Worm (Caenorhabditis elegans): ENCODE data around the gene dop-6.
"Not testable (repeated sequence)": the region's sequence is repeated elsewhere in the genome, so short reads cannot be mapped to it uniquely, and the experiment has no call there.

DNA sequence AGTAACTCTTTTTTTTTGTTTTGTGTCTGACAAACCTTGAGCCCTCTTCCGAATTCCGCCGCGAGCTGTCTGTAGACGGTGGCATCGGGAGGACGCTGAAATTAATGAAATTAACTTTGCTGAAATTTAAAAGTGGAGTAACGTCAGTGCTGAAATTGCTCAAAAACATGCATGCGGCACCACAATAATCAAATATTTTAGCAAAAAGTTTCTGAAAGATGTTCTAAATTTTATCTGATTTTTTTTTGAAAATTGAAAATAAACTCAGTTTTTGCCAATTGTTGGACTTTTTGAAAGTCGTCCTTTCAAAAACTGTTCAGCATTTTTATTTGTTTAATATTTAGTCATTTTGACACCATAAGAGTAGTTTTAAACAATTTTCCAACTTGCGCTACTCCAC is 15.3 kb downstream of the dop-6 start, which contains the start of gene cst-2:
- TF ChIP-seq unc-55 (GFP tag; optimal IDR thresholded peaks at IDR 0.05); pqm-1 (tag; optimal IDR thresholded peaks at IDR 0.05); rnt-1 (tag; optimal IDR thresholded peaks at IDR 0.05); ceh-18 (tag; optimal IDR thresholded peaks at IDR 0.05); K09A11.1 (tag; optimal IDR thresholded peaks at IDR 0.05; ENCODE audit: insufficient read depth); ceh-2 (tag; optimal IDR thresholded peaks at IDR 0.05); npax-4 (tag; optimal IDR thresholded peaks at IDR 0.05); tbx-2 (tag; optimal IDR thresholded peaks at IDR 0.05); ets-4 (tag; optimal IDR thresholded peaks at IDR 0.05); T23F11.4 (GFP tag; optimal IDR thresholded peaks at IDR 0.05): not testable (repeated sequence)

All from whole organism, late embryonic.